Fruit fly (Drosophila melanogaster): ENCODE data around the gene CG18558.

dm6 chr2L:2862621-2862962 lies 18.3 kb upstream of the CG18558 start:
- TF ChIP-seq CG8478 (optimal IDR thresholded peaks at IDR 0.05) (no peak), Dll (optimal IDR thresholded peaks at IDR 0.05) (no peak), psq (optimal IDR thresholded peaks at IDR 0.05) (no peak), pan (optimal IDR thresholded peaks at IDR 0.05) (no peak)
